Fruit fly (Drosophila melanogaster): ENCODE measurements around the gene Drak.

Gene Drak

dm6 chrX:11576540-11576939 lies 83.6 kb downstream of the Drak start, which contains the start of gene CG11695 (continued):
- no peak for TF ChIP-seq fd64A (GFP tag; optimal IDR thresholded peaks at IDR 0.05)
- peak; percentile 12 for TF ChIP-seq CG8281 (tag; optimal IDR thresholded peaks at IDR 0.05)
- peak; percentile 41 to 69 for TF ChIP-seq dpn (GFP tag; optimal IDR thresholded peaks at IDR 0.05)
- no peak for TF ChIP-seq toy (GFP tag; IDR thresholded peaks at IDR 0.05)
- no peak for TF ChIP-seq Elba2 (GFP tag; optimal IDR thresholded peaks at IDR 0.05)
- TF ChIP-seq chinmo (GFP tag; IDR thresholded peaks at IDR 0.05; ENCODE audit: partially characterized antibody), result no peak
- TF ChIP-seq Abd-B (GFP tag; optimal IDR thresholded peaks at IDR 0.05), result peak; percentile 65
- no peak for TF ChIP-seq exex (tag; optimal IDR thresholded peaks at IDR 0.05)
- TF ChIP-seq BtbVII (GFP tag; optimal IDR thresholded peaks at IDR 0.05), result peak; percentile 16
- no peak for TF ChIP-seq amos (GFP tag; IDR thresholded peaks at IDR 0.05; ENCODE audit: partially characterized antibody)
- TF ChIP-seq hkb (optimal IDR thresholded peaks at IDR 0.05), result peak; percentile 51
- TF ChIP-seq hkb (GFP tag; IDR thresholded peaks at IDR 0.05), result peak; percentile 25; the same call in 1 of the 2 replicates
- TF ChIP-seq rib (GFP tag; IDR thresholded peaks at IDR 0.05), result no peak
- TF ChIP-seq sc (optimal IDR thresholded peaks at IDR 0.05), result no peak
- TF ChIP-seq sc (GFP tag; optimal IDR thresholded peaks at IDR 0.05), result no peak
- TF ChIP-seq CG5953 (GFP tag; IDR thresholded peaks at IDR 0.05), result no peak
- TF ChIP-seq CG14050 (GFP tag; IDR thresholded peaks at IDR 0.05), result no peak
- peak; percentile 46; the same call in 1 of the 2 replicates for TF ChIP-seq cas (GFP tag; IDR thresholded peaks at IDR 0.05)
- TF ChIP-seq Stat92E (GFP tag; optimal IDR thresholded peaks at IDR 0.05), result no peak
- TF ChIP-seq lab (GFP tag; optimal IDR thresholded peaks at IDR 0.05), result peak; percentile 75
- 0 out of 2 replicates have a peak, but pooled peaks have one; percentile 24 for TF ChIP-seq ttk (GFP tag; IDR thresholded peaks at IDR 0.05)
- no peak for TF ChIP-seq CG8944 (GFP tag; optimal IDR thresholded peaks at IDR 0.05)
- TF ChIP-seq knrl (GFP tag; IDR thresholded peaks at IDR 0.05; ENCODE audit: partially characterized antibody), result no peak
- peak; percentile 81 for TF ChIP-seq lilli (GFP tag; optimal IDR thresholded peaks at IDR 0.05)
- TF ChIP-seq NK7.1 (GFP tag; optimal IDR thresholded peaks at IDR 0.05), result no peak
- peak; percentile 33 for TF ChIP-seq gfzf (GFP tag; optimal IDR thresholded peaks at IDR 0.05)
- TF ChIP-seq CG3281 (GFP tag; optimal IDR thresholded peaks at IDR 0.05), result peak; percentile 69
- TF ChIP-seq Side (GFP tag; optimal IDR thresholded peaks at IDR 0.05), result peak; percentile 20
- TF ChIP-seq CG12299 (tag; optimal IDR thresholded peaks at IDR 0.05), result peak; percentile 61
- TF ChIP-seq CG3838 (GFP tag; optimal IDR thresholded peaks at IDR 0.05), result peak; percentile 51
- peak; percentile 71 for TF ChIP-seq unpg (GFP tag; optimal IDR thresholded peaks at IDR 0.05)
- peak; percentile 22 for TF ChIP-seq Jarid2 (GFP tag; optimal IDR thresholded peaks at IDR 0.05)
- TF ChIP-seq CG13296 (GFP tag; optimal IDR thresholded peaks at IDR 0.05), result peak; percentile 58
- peak; percentile 35 to 47 for TF ChIP-seq Pdp1 (GFP tag; optimal IDR thresholded peaks at IDR 0.05)
- no peak for TF ChIP-seq hb (GFP tag; IDR thresholded peaks at IDR 0.05; ENCODE audit: partially characterized antibody)
- peak; percentile 8 for TF ChIP-seq jumu (GFP tag; optimal IDR thresholded peaks at IDR 0.05)
- peak in 1 of 2 experiments; percentile 67 for TF ChIP-seq crp (GFP tag; optimal IDR thresholded peaks at IDR 0.05)
- no peak for TF ChIP-seq CG9437 (GFP tag; optimal IDR thresholded peaks at IDR 0.05)
- TF ChIP-seq Rfx (GFP tag; IDR thresholded peaks at IDR 0.05), result peak; percentile 81
- peak; percentile 9 for TF ChIP-seq CG31388 (GFP tag; optimal IDR thresholded peaks at IDR 0.05)
- TF ChIP-seq CG12769 (tag; optimal IDR thresholded peaks at IDR 0.05), result no peak
- peak; percentile 45; the same call in 1 of the 2 replicates for TF ChIP-seq wdn (GFP tag; IDR thresholded peaks at IDR 0.05)
- peak in 1 of 3 experiments; percentile 58 for TF ChIP-seq lola (GFP tag; optimal IDR thresholded peaks at IDR 0.05)
- no peak for TF ChIP-seq pita (GFP tag; optimal IDR thresholded peaks at IDR 0.05)
- TF ChIP-seq C15 (GFP tag; IDR thresholded peaks at IDR 0.05), result no peak
- no peak for TF ChIP-seq Hey (tag; optimal IDR thresholded peaks at IDR 0.05)
- no peak for TF ChIP-seq jigr1 (GFP tag; IDR thresholded peaks at IDR 0.05)
- no peak for TF ChIP-seq yki (optimal IDR thresholded peaks at IDR 0.05)
- peak; percentile 54 for TF ChIP-seq zen (tag; optimal IDR thresholded peaks at IDR 0.05)
- TF ChIP-seq fd96Cb (tag; optimal IDR thresholded peaks at IDR 0.05), result peak; percentile 49

Data from whole organism, embryonic.